Fruit fly (Drosophila melanogaster): ENCODE results near the gene CG8188.

Gene CG8188

DNA sequence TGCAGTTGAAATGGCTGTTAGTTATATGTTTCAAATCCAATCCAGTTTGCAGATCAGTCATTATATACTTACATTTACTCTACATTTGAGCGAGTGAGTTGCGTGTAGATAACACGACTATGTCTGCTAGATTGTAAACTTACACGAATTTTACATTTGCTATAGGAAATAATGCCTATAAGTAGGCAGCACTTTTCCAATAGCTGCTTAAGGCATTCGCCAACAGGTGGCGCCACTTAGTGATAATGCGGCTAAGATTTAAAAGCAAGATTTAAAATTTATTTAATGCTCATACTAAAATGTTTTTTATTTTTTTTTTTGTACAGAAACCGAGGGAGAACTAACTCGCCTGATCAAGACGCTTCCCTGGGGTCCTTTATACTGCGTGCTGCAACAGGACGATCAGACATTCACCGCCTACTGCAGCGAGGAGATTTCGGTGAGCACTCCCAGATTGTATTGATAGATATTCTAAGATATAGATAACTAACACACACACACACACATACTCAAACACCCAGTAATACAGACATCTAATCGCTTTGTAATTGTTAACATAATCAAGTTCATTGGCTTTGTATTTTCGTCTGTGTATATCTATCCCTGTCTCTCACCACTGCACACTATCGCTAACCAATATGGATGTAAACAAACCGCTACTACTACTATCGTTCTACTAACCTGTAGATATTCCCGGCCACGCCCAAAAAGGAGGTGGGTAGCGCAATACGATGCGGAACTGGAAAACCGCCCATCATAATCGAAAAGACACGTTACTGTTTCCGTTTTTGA lies 17.6 kb upstream of the CG8188 start:
- TF ChIP-seq Hnf4 (GFP tag; optimal IDR thresholded peaks at IDR 0.05): no peak
- TF ChIP-seq Myc (optimal IDR thresholded peaks at IDR 0.05): peak; percentile 37
- TF ChIP-seq Hr78 (GFP tag; optimal IDR thresholded peaks at IDR 0.05): no peak
- TF ChIP-seq tai (GFP tag; optimal IDR thresholded peaks at IDR 0.05): peak; percentile 33
- TF ChIP-seq fru (GFP tag; optimal IDR thresholded peaks at IDR 0.05): peak; percentile 16
- no peak for TF ChIP-seq HLH106 (tag; optimal IDR thresholded peaks at IDR 0.05)

DNA sequence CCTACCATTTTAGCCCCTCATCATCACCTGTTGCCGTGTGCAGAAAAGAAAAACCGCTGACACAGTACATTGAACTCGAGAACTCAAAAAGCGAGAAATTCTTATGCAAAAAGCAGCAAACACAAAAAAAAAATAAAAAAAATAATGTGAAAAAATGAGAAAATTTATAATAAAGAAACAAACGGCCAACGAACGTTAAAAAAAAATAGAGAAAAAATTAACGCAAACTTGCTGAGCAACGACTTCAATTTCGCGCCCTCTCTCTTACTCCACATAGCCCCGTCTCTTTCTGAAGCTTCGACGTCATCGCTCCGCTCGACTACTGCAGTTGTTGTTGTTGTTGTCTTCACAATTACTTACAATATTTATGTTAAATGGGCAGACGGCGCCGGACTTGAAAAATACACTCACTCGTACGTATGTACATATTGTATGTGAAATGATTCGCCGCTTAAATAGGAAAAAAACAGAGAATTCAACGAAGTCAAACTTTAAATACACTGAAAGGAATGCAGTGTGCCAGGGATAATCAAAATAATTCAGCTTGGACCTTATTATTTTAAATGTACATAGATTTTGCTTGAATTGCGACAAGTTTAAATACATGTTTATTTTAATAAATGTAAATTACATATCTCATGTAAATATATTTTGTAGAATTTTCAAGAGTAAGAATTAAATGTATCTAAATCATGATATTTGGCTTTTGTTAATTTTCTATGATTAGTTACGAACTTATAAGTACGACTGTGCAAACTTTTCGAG lies 16.3 kb upstream of the CG8188 start:
- no peak for TF ChIP-seq CG9705 (GFP tag; optimal IDR thresholded peaks at IDR 0.05)
- TF ChIP-seq lola (GFP tag; optimal IDR thresholded peaks at IDR 0.05): no peak
- no peak for TF ChIP-seq foxo (GFP tag; optimal IDR thresholded peaks at IDR 0.05)
- no peak for TF ChIP-seq h (GFP tag; optimal IDR thresholded peaks at IDR 0.05)
- no peak for TF ChIP-seq pan (optimal IDR thresholded peaks at IDR 0.05)
- no peak for TF ChIP-seq Abd-B (GFP tag; optimal IDR thresholded peaks at IDR 0.05)
- no peak for TF ChIP-seq GATAd (GFP tag; optimal IDR thresholded peaks at IDR 0.05)
- TF ChIP-seq CG32264 (GFP tag; optimal IDR thresholded peaks at IDR 0.05): no peak
- no peak for TF ChIP-seq dsf (GFP tag; optimal IDR thresholded peaks at IDR 0.05; ENCODE audit: borderline replicate concordance)
- no peak for TF ChIP-seq brk (GFP tag; optimal IDR thresholded peaks at IDR 0.05)
- no peak for TF ChIP-seq HLH106 (tag; optimal IDR thresholded peaks at IDR 0.05)
- no peak for TF ChIP-seq Sp1 (GFP tag; optimal IDR thresholded peaks at IDR 0.05)
- no peak for TF ChIP-seq woc (GFP tag; optimal IDR thresholded peaks at IDR 0.05)

DNA sequence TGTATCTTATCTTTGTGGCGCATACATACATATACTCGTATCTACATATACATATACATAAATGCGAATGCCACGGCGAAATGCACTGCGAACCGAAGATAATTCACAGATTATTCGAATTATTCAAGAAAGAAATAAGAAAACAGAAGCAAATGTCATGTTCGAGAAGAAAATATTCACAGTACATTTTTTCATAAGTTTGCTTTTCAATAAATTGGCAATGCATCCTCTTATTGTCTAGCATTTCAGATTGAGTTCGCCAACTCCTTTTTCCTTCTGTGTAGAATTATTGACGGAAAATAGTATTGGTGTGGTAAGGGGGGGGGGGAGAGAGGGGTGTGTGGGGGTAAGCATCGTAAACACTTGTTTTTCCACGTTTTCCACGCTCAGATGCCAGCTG lies 15.6 kb upstream of the CG8188 start:
- TF ChIP-seq fru (GFP tag; optimal IDR thresholded peaks at IDR 0.05): no peak
- no peak for TF ChIP-seq Dif (GFP tag; optimal IDR thresholded peaks at IDR 0.05; ENCODE audit: partially characterized antibody)

DNA sequence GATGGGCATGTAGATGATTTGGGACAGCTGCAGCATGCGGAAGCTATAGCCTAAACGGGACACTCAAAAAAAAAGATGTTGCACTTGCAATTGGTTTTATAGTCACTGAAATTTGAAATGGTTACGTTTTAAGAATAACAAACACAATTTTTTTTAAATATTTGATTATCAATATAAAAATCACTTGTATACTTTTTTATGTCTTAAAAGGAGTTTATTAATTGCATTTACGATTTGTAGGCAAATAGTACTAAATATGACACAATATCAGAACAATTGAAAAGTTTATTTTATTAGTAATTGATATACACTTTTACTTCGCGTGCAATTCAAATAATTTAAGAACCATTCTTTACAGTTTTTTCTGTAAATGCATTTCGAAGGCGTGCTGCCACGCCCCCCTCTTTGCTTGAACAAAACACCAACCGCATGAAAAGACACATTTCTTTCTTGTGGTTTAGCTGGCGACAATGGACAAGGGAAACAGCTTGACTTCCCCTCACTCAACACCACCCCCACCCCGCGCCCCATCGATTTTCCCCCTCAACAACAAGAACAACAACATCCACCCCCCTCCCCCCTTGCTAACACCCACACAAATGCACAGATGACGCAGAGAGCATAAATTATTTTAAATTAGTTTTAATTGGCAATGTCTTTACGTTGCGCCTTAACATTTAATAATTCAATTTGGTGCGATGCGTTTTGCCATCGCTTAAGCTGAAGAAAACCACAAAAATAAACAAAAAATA lies 14.2 kb upstream of the CG8188 start:
- TF ChIP-seq Hr83 (GFP tag; optimal IDR thresholded peaks at IDR 0.05; ENCODE audit: poor library complexity, severe bottlenecking) (no peak), rgr (GFP tag; optimal IDR thresholded peaks at IDR 0.05) (no peak), OdsH (GFP tag; optimal IDR thresholded peaks at IDR 0.05) (no peak), Vsx2 (GFP tag; optimal IDR thresholded peaks at IDR 0.05; ENCODE audit: partially characterized antibody) (no peak)

DNA sequence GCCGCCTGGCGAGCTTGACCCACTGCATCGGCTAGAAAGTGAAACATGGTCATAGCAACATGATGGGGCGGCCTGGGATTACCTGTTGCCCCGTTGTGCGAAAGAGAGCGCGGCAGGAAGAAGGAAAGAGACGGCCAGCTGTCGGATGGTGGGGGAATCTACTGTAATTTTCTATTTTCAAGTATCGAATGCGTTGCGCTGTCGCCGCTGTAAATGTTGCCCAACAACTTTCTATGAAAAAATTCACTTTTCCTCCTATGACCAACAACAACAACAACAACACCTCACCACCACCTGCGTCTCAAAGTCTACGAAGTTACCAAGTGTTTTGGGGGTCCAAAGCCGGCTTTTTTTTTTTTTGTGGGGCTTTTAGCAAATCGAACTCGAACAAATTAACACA lies 12.2 kb upstream of the CG8188 start:
- TF ChIP-seq sv (GFP tag; optimal IDR thresholded peaks at IDR 0.05): no peak
- TF ChIP-seq Vsx2 (GFP tag; optimal IDR thresholded peaks at IDR 0.05; ENCODE audit: partially characterized antibody): no peak
- no peak for TF ChIP-seq Jra (GFP tag; optimal IDR thresholded peaks at IDR 0.05)
- no peak for TF ChIP-seq CrebA (GFP tag; optimal IDR thresholded peaks at IDR 0.05; ENCODE audit: borderline replicate concordance)
- no peak for TF ChIP-seq dsf (GFP tag; optimal IDR thresholded peaks at IDR 0.05; ENCODE audit: borderline replicate concordance)
- TF ChIP-seq Mio (GFP tag; optimal IDR thresholded peaks at IDR 0.05): no peak
- TF ChIP-seq lola (GFP tag; optimal IDR thresholded peaks at IDR 0.05): no peak
- no peak for TF ChIP-seq CG32264 (GFP tag; optimal IDR thresholded peaks at IDR 0.05)
- TF ChIP-seq Myc (optimal IDR thresholded peaks at IDR 0.05): no peak
- TF ChIP-seq br (GFP tag; optimal IDR thresholded peaks at IDR 0.05): no peak
- no peak for TF ChIP-seq N (GFP tag; optimal IDR thresholded peaks at IDR 0.05)
- TF ChIP-seq Hr83 (GFP tag; optimal IDR thresholded peaks at IDR 0.05; ENCODE audit: poor library complexity, severe bottlenecking): no peak
- no peak for TF ChIP-seq GATAd (GFP tag; optimal IDR thresholded peaks at IDR 0.05)
- TF ChIP-seq psq (GFP tag; optimal IDR thresholded peaks at IDR 0.05): no peak

Data from whole organism, wandering third instar larva.